Fruit fly (Drosophila melanogaster) S2 (cell line): ENCODE results near the gene PIP4K.

ENCODE experiments used
- CG8478 ChIP-seq: fragments of >200 bp; optimal IDR thresholded peaks from 2 replicates; lab custom pipeline; 2018
- CTCF ChIP-seq, 2 experiments: fragments of >200 bp; optimal IDR thresholded peaks; 2 replicates each; lab custom pipeline; 2018

DNA sequence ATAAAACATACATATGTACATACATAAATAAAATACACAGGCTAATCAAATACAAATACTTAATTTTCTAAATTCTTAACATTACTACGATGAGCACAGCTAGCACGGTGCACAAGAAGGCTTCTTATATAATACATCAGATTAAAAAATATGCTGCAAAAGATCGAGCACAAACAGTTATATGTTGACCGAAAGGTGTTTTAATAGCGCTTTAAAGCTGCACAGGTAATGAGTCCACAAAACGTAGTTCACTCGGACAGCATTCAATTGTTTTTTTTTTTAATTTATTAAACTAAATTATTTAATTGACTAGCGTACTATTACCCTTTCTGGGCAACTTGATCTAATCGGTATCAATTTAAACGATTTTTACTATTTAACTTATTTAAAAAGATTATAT is 21.5 kb downstream of the PIP4K start:
- TF ChIP-seq CTCF (optimal IDR thresholded peaks at IDR 0.05; lab: Kevin White, UChicago) (no peak), CG8478 (lab: Kevin White, UChicago) (no peak)
